Worm (Caenorhabditis elegans): ENCODE measurements around the gene sra-35.

- no peak for TF ChIP-seq ztf-23 (GFP tag; IDR thresholded peaks at IDR 0.05)
- no peak for TF ChIP-seq klf-2 (GFP tag; conservative IDR thresholded peaks at IDR 0.05)
- TF ChIP-seq ref-1 (GFP tag; conservative IDR thresholded peaks at IDR 0.05): no peak
- TF ChIP-seq T22C8.4 (GFP tag; IDR thresholded peaks at IDR 0.05): no peak
- no peak for TF ChIP-seq cog-1 (tag; optimal IDR thresholded peaks at IDR 0.05)
- TF ChIP-seq flt-1 (GFP tag; IDR thresholded peaks at IDR 0.05): no peak
- no peak for TF ChIP-seq ztf-29 (GFP tag; IDR thresholded peaks at IDR 0.05)
- no peak for TF ChIP-seq med-1 (GFP tag; optimal IDR thresholded peaks at IDR 0.05; ENCODE audit: insufficient read depth)
- no peak for TF ChIP-seq tab-1 (GFP tag; IDR thresholded peaks at IDR 0.05)
These were observed 2.5 kb downstream of the sra-35 start for ce11 chrII:4525185-4525584.

Measured in whole organism, midembryonic.